Fruit fly (Drosophila melanogaster): ENCODE results near the gene CG4238.
A peak's percentile ranks its signal among the peaks of the same experiment; 100 is the strongest.

The CG4238 gene

DNA sequence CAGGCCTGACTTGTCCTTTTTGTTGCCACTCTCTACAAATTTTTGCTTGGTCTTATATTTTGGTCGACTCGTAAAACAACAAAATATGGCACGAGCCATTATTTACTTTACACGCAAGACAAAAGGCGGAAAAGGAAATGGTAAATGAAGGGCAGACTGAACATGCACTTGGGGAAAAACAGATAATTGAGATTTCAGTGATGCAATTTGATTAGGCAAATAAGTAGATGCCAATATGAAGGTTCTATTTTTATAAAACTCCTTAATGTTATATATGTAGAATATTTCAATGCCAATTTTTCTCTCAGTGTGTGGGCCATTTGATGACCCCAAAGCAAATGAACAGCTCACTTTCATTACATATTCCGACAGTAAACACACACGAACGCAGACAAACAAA, 5.5 kb downstream of the CG4238 start (continued):
- 0 out of 2 replicates have a peak, but pooled peaks have one; percentile 9 for TF ChIP-seq ranshi (GFP tag; IDR thresholded peaks at IDR 0.05)
- peak; percentile 10 for TF ChIP-seq BtbVII (GFP tag; optimal IDR thresholded peaks at IDR 0.05)
- TF ChIP-seq gce (GFP tag; IDR thresholded peaks at IDR 0.05) = no peak
- TF ChIP-seq Ada2b (GFP tag; IDR thresholded peaks at IDR 0.05) = 0 out of 2 replicates have a peak, but pooled peaks have one; percentile 8
- peak; percentile 13 for TF ChIP-seq CG8924 (tag; optimal IDR thresholded peaks at IDR 0.05)
- TF ChIP-seq CG18599 (GFP tag; optimal IDR thresholded peaks at IDR 0.05) = peak; percentile 57
- TF ChIP-seq usp (GFP tag; optimal IDR thresholded peaks at IDR 0.05) = no peak
- TF ChIP-seq Side (GFP tag; optimal IDR thresholded peaks at IDR 0.05) = no peak
- peak; percentile 15 for TF ChIP-seq CG13296 (GFP tag; optimal IDR thresholded peaks at IDR 0.05)
- no peak for TF ChIP-seq kni (GFP tag; optimal IDR thresholded peaks at IDR 0.05)
- TF ChIP-seq Fer3 (tag; optimal IDR thresholded peaks at IDR 0.05) = peak; percentile 9
- TF ChIP-seq CG11504 (tag; optimal IDR thresholded peaks at IDR 0.05) = peak; percentile 27
- no peak for TF ChIP-seq nmo (GFP tag; optimal IDR thresholded peaks at IDR 0.05)
- TF ChIP-seq lab (GFP tag; optimal IDR thresholded peaks at IDR 0.05) = peak; percentile 48
- no peak for TF ChIP-seq pan (optimal IDR thresholded peaks at IDR 0.05)
- peak in 1 of 2 experiments; percentile 11 for TF ChIP-seq pan (GFP tag; optimal IDR thresholded peaks at IDR 0.05 in 1 of 2, IDR thresholded peaks at IDR 0.05 in 1 of 2)
- peak; percentile 24; the same call in 1 of the 2 replicates for TF ChIP-seq sob (GFP tag; IDR thresholded peaks at IDR 0.05)
- TF ChIP-seq odd (GFP tag; optimal IDR thresholded peaks at IDR 0.05) = no peak
- TF ChIP-seq CG13624 (GFP tag; optimal IDR thresholded peaks at IDR 0.05) = no peak
- TF ChIP-seq CG2129 (GFP tag; IDR thresholded peaks at IDR 0.05; ENCODE audit: partially characterized antibody) = no peak
- peak in 1 of 2 experiments; percentile 21 for TF ChIP-seq Hr51 (GFP tag; optimal IDR thresholded peaks at IDR 0.05)
- 0 out of 3 replicates have a peak, but pooled peaks have one; percentile 8 for TF ChIP-seq Mrtf (GFP tag; IDR thresholded peaks at IDR 0.05)
- TF ChIP-seq CG33213 (GFP tag; optimal IDR thresholded peaks at IDR 0.05) = no peak
- peak; percentile 39 for TF ChIP-seq CG12769 (tag; optimal IDR thresholded peaks at IDR 0.05)
- no peak for TF ChIP-seq crp (GFP tag; optimal IDR thresholded peaks at IDR 0.05)
- TF ChIP-seq gsb-n (tag; optimal IDR thresholded peaks at IDR 0.05) = no peak
- peak; percentile 26 for TF ChIP-seq Dip3 (GFP tag; optimal IDR thresholded peaks at IDR 0.05)
- TF ChIP-seq CG12659 (GFP tag; optimal IDR thresholded peaks at IDR 0.05) = no peak
- TF ChIP-seq CoRest (tag; optimal IDR thresholded peaks at IDR 0.05) = peak; percentile 2
- TF ChIP-seq wdn (GFP tag; IDR thresholded peaks at IDR 0.05) = no peak
- TF ChIP-seq CG1602 (GFP tag; optimal IDR thresholded peaks at IDR 0.05) = no peak
- TF ChIP-seq hkb (optimal IDR thresholded peaks at IDR 0.05) = no peak
- TF ChIP-seq hkb (GFP tag; IDR thresholded peaks at IDR 0.05) = no peak
- TF ChIP-seq dm (GFP tag; optimal IDR thresholded peaks at IDR 0.05) = no peak
- no peak for TF ChIP-seq Dref (GFP tag; IDR thresholded peaks at IDR 0.05)
- peak; percentile 12; the same call in 1 of the 3 replicates for TF ChIP-seq Aef1 (GFP tag; IDR thresholded peaks at IDR 0.05)
- no peak for TF ChIP-seq Atf3 (GFP tag; optimal IDR thresholded peaks at IDR 0.05)
- TF ChIP-seq CkIIα-i1 (GFP tag; IDR thresholded peaks at IDR 0.05) = no peak
- TF ChIP-seq C15 (GFP tag; IDR thresholded peaks at IDR 0.05) = no peak
- TF ChIP-seq ind (GFP tag; optimal IDR thresholded peaks at IDR 0.05) = peak; percentile 18
- peak; percentile 28 for TF ChIP-seq Med (GFP tag)
- TF ChIP-seq HLH4C (GFP tag; IDR thresholded peaks at IDR 0.05; ENCODE audit: partially characterized antibody) = no peak
- no peak for TF ChIP-seq CG1024 (GFP tag; IDR thresholded peaks at IDR 0.05)
- TF ChIP-seq CG12236 (GFP tag; optimal IDR thresholded peaks at IDR 0.05) = no peak
